Fruit fly (Drosophila melanogaster): ENCODE measurements around the gene kdn.

DNA sequence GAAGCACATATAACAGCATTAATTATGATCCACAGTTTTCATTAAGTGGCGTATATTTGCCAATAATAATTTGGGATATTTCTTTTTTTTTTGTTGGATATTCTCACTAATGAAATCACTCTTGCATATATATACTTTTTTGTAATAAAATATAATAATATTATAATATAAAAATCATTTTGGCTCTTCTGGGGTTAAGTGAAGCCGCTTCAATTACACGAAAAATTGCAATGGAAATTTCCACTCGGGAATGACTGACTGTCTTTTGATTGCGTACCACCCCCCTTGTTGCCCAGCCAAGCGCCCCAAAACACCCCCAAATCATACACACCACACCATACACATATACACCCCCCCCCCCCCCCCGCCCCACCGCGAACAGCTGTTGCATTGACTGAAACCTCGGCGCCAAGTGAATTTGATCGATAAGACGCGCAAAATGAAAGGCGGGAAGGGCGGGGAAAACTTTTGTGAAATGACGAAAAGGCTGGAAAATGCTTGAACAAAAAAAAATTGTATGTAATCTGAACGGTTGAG lies 5.8 kb upstream of the kdn start:
- TF ChIP-seq insv (optimal IDR thresholded peaks at IDR 0.05) (no peak), h (optimal IDR thresholded peaks at IDR 0.05) (no peak), psq (optimal IDR thresholded peaks at IDR 0.05) (no peak), Sin3A (optimal IDR thresholded peaks at IDR 0.05) (no peak)
